Worm (Caenorhabditis elegans) whole organism, L1 larva: ENCODE results near the gene ipmk-1.

ENCODE experiments used
- C04F5.9 ChIP-seq: sonication (generic microtip); optimal IDR thresholded peaks from 2 replicates; lab custom pipeline; 2016; ENCODE audit warnings: missing genetic modification characterization, missing compliant biosample characterization
- C16A3.4 ChIP-seq: fragments of 150-350 bp; optimal IDR thresholded peaks from 2 replicates; lab custom pipeline; 2014; ENCODE audit warnings: missing biosample characterization, missing genetic modification characterization
- F16B12.6 ChIP-seq: fragments of 150-350 bp; optimal IDR thresholded peaks from 2 replicates; lab custom pipeline; 2014; ENCODE audit warnings: missing biosample characterization, missing genetic modification characterization
- Y116A8C.19 ChIP-seq: sonication (generic microtip); optimal IDR thresholded peaks from 2 replicates; lab custom pipeline; 2016; ENCODE audit warnings: missing compliant biosample characterization, missing genetic modification characterization, borderline replicate concordance
- aly-2 ChIP-seq: fragments of 150-350 bp; optimal IDR thresholded peaks from 2 replicates; lab custom pipeline; 2014; ENCODE audit warnings: missing biosample characterization, missing genetic modification characterization
- blmp-1 ChIP-seq: fragments of 150-350 bp; optimal IDR thresholded peaks from 2 replicates; lab custom pipeline; 2014; ENCODE audit warnings: missing biosample characterization, missing genetic modification characterization
- ceh-63 ChIP-seq: fragments of 200-800 bp; sonication (Bioruptor generic); optimal IDR thresholded peaks from 2 replicates; lab custom pipeline; 2018; ENCODE audit warnings: mild to moderate bottlenecking, missing genetic modification characterization, missing compliant biosample characterization
- ceh-8 ChIP-seq: fragments of 200-800 bp; sonication (Bioruptor generic); optimal IDR thresholded peaks from 2 replicates; lab custom pipeline; 2018; ENCODE audit warnings: mild to moderate bottlenecking, missing genetic modification characterization, moderate library complexity, missing compliant biosample characterization
- ceh-82 ChIP-seq, 3 experiments: fragments of 150-350 bp in 1 of 3; sonication (generic microtip) in 2 of 3; optimal IDR thresholded peaks; 2 replicates each; lab custom pipeline; 2014 to 2017; ENCODE audit warnings: missing biosample characterization in 3 of 3, missing genetic modification characterization in 3 of 3
- ces-1 ChIP-seq: fragments of 150-350 bp; optimal IDR thresholded peaks from 2 replicates; lab custom pipeline; 2014; ENCODE audit warnings: missing biosample characterization, missing genetic modification reagents, missing genetic modification characterization
- dpl-1 ChIP-seq, 3 experiments: fragments of 150-350 bp in 2 of 3; sonication (generic microtip) in 1 of 3; optimal IDR thresholded peaks; 2 replicates each; lab custom pipeline; 2014 to 2017; ENCODE audit warnings: missing biosample characterization in 3 of 3, missing genetic modification characterization in 3 of 3, missing genetic modification reagents in 3 of 3
- efl-1 ChIP-seq, 4 experiments: fragments of 150-350 bp; optimal IDR thresholded peaks in 3 of 4; peaks in 1 of 4; 1 replicate in 1 of 4; 2 replicates in 3 of 4; lab custom pipeline; 2014; ENCODE audit warnings: missing biosample characterization in 2 of 4, missing genetic modification characterization in 2 of 4, missing genetic modification reagents in 2 of 4
- fos-1 ChIP-seq: fragments of 150-350 bp; optimal IDR thresholded peaks from 2 replicates; lab custom pipeline; 2014; ENCODE audit warnings: missing biosample characterization, missing genetic modification characterization
- grh-1 ChIP-seq: fragments of 200-800 bp; sonication (Bioruptor generic); IDR thresholded peaks from 2 replicates; pipeline ENCODE4 v1.3.6; 2022; ENCODE audit warnings: missing genetic modification reagents, missing genetic modification characterization, missing compliant biosample characterization
- lin-14 ChIP-seq: fragments of 200-800 bp; sonication (Bioruptor generic); optimal IDR thresholded peaks from 2 replicates; lab custom pipeline; 2018; ENCODE audit warnings: mild to moderate bottlenecking, missing genetic modification characterization, moderate library complexity, missing compliant biosample characterization
- lin-35 ChIP-seq, 2 experiments: fragments of 150-350 bp; optimal IDR thresholded peaks; 2 replicates each; lab custom pipeline; 2014; ENCODE audit warnings: missing biosample characterization in 2 of 2, missing genetic modification characterization in 2 of 2, missing genetic modification reagents in 2 of 2
- lin-39 ChIP-seq: fragments of 150-350 bp; optimal IDR thresholded peaks from 2 replicates; lab custom pipeline; 2014; ENCODE audit warnings: missing biosample characterization, missing genetic modification reagents, missing genetic modification characterization
- lsy-2 ChIP-seq, 2 experiments: fragments of 150-350 bp; optimal IDR thresholded peaks; 2 replicates each; lab custom pipeline; 2014; ENCODE audit warnings: missing biosample characterization in 2 of 2, missing genetic modification characterization in 2 of 2
- mef-2 ChIP-seq: fragments of 150-350 bp; optimal IDR thresholded peaks from 2 replicates; lab custom pipeline; 2014; ENCODE audit warnings: missing biosample characterization, missing genetic modification characterization
- nhr-12 ChIP-seq: sonication (generic microtip); optimal IDR thresholded peaks from 2 replicates; lab custom pipeline; 2017; ENCODE audit warnings: missing biosample characterization, missing genetic modification characterization
- nhr-19 ChIP-seq: fragments of 200-800 bp; sonication (Bioruptor generic); conservative IDR thresholded peaks from 2 replicates; pipeline ENCODE4 v1.3.6; 2022; ENCODE audit warnings: missing genetic modification characterization, missing compliant biosample characterization
- nhr-20 ChIP-seq: sonication (generic microtip); optimal IDR thresholded peaks from 2 replicates; lab custom pipeline; 2016; ENCODE audit warnings: mild to moderate bottlenecking, missing genetic modification characterization, missing compliant biosample characterization
- nhr-76 ChIP-seq: sonication (generic microtip); optimal IDR thresholded peaks from 2 replicates; lab custom pipeline; 2017; ENCODE audit warnings: missing biosample characterization, missing genetic modification characterization
- nhr-77 ChIP-seq: fragments of 150-350 bp; optimal IDR thresholded peaks from 2 replicates; lab custom pipeline; 2014; ENCODE audit warnings: missing biosample characterization, missing genetic modification characterization
- nhr-84 ChIP-seq: sonication (generic microtip); optimal IDR thresholded peaks from 2 replicates; lab custom pipeline; 2017; ENCODE audit warnings: missing biosample characterization, missing genetic modification characterization
- nhr-85 ChIP-seq: sonication (generic microtip); peaks from one replicate; lab custom pipeline; 2016; ENCODE audit warnings: missing genetic modification characterization, inconsistent platforms, missing compliant biosample characterization
- pax-3 ChIP-seq: fragments of 200-800 bp; sonication (Bioruptor generic); optimal IDR thresholded peaks from 2 replicates; lab custom pipeline; 2018; ENCODE audit warnings: mild to moderate bottlenecking, missing genetic modification characterization, moderate library complexity, missing compliant biosample characterization
- rnt-1 ChIP-seq: sonication (generic microtip); optimal IDR thresholded peaks from 2 replicates; lab custom pipeline; 2016; ENCODE audit warnings: mild to moderate bottlenecking, missing genetic modification characterization, moderate library complexity, missing compliant biosample characterization
- snu-23 ChIP-seq: sonication (generic microtip); optimal IDR thresholded peaks from 2 replicates; lab custom pipeline; 2016; ENCODE audit warnings: missing genetic modification characterization, missing compliant biosample characterization
- sup-37 ChIP-seq: fragments of 200-800 bp; sonication (Bioruptor generic); optimal IDR thresholded peaks from 2 replicates; lab custom pipeline; 2018; ENCODE audit warnings: mild to moderate bottlenecking, missing genetic modification characterization, missing compliant biosample characterization
- swsn-7 ChIP-seq: sonication (generic microtip); optimal IDR thresholded peaks from 2 replicates; lab custom pipeline; 2016; ENCODE audit warnings: missing genetic modification characterization, missing compliant biosample characterization
- tlp-1 ChIP-seq: fragments of 150-350 bp; optimal IDR thresholded peaks from 2 replicates; lab custom pipeline; 2014; ENCODE audit warnings: missing biosample characterization, missing genetic modification characterization
- unc-130 ChIP-seq: fragments of 150-350 bp; optimal IDR thresholded peaks from 2 replicates; lab custom pipeline; 2017; ENCODE audit warnings: missing biosample characterization, missing genetic modification characterization, inconsistent platforms
- vab-15 ChIP-seq: sonication (generic microtip); optimal IDR thresholded peaks from 2 replicates; lab custom pipeline; 2017; ENCODE audit warnings: missing genotype, mild to moderate bottlenecking, missing genetic modification characterization, missing compliant biosample characterization
- xbp-1 ChIP-seq: sonication (generic microtip); optimal IDR thresholded peaks from 2 replicates; lab custom pipeline; 2016; ENCODE audit warnings: missing genetic modification characterization, missing compliant biosample characterization
- zip-4 ChIP-seq: fragments of 200-800 bp; sonication (Bioruptor generic); optimal IDR thresholded peaks from 2 replicates; lab custom pipeline; 2018; ENCODE audit warnings: mild to moderate bottlenecking, missing genetic modification characterization, moderate library complexity, missing compliant biosample characterization

Gene ipmk-1

DNA sequence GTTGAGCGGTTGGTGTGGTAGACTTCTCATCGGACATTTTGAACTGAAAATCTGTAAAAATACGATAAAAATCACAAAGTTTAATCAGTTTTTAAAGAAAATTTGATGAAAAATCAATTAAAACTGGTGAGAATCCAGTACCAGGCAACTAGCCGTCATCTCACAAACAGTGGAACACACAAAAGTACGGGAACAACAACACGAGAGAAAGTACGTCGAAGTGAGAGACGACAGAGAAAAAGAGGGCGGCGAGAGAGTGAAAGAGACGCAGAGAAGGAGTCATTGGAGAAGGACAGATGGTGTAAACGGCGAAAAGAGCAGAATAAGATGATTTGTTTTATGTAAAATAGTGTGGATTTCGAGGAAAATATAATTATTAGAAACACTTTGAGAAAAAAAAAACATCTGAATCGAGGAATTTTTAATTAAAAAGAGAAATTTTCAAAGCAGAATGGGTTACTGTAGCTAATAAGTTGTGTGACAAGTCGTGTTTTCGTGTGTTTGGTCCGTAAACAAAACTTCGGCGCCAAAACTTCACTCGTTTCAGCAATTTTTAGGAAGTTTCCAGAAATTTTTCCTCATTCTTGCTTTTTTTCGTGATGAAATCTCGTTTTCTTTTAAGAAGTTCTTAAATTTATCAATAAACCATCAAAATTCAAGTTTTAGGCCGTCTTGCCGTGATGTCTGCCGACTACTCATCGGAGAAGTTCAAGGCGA lies 19.4 kb downstream of the ipmk-1 start, which contains the start of the genes hsb-1 and let-99:
Gene hsb-1 (minus strand): TSS at position 51 of the 717 bp plus-strand sequence.
Gene let-99 (plus strand): TSS at position 667 of the 717 bp plus-strand sequence.
- TF ChIP-seq nhr-76 (tag; lab: Kevin White, UChicago): no peak
- TF ChIP-seq mef-2 (tag; lab: Kevin White, UChicago): no peak
- no peak for TF ChIP-seq nhr-12 (tag; lab: Kevin White, UChicago)
- TF ChIP-seq blmp-1 (tag; lab: Kevin White, UChicago): peak; percentile 19
- TF ChIP-seq ces-1 (GFP tag; lab: Kevin White, UChicago): no peak
- peak; percentile 66 for TF ChIP-seq rnt-1
- TF ChIP-seq lin-14: peak; percentile 84
- no peak for TF ChIP-seq ceh-8 (GFP tag; lab: Kevin White, UChicago)
- peak; percentile 27 for TF ChIP-seq swsn-7 (tag; lab: Kevin White, UChicago)
- TF ChIP-seq lin-35 (GFP tag; optimal IDR thresholded peaks at IDR 0.05; lab: Kevin White, UChicago): peak; percentile 33 to 51
- TF ChIP-seq zip-4 (GFP tag; lab: Kevin White, UChicago): no peak
- TF ChIP-seq efl-1 (optimal IDR thresholded peaks at IDR 0.05; lab: Kevin White, UChicago): peak; percentile 69 to 84
- peak; percentile 40 to 83 for TF ChIP-seq efl-1 (GFP tag; optimal IDR thresholded peaks at IDR 0.05 in 1 of 2; lab: Kevin White, UChicago)
- TF ChIP-seq ceh-82 (tag; optimal IDR thresholded peaks at IDR 0.05; lab: Kevin White, UChicago): peak in 2 of 3 experiments; percentile 12 to 21
- TF ChIP-seq nhr-84: no peak
- TF ChIP-seq dpl-1 (GFP tag; optimal IDR thresholded peaks at IDR 0.05; lab: Kevin White, UChicago): peak; percentile 1 to 52 (median 52)
- no peak for TF ChIP-seq pax-3 (tag; lab: Kevin White, UChicago)
- TF ChIP-seq F16B12.6 (tag; lab: Kevin White, UChicago): no peak
- no peak for TF ChIP-seq vab-15 (tag; lab: Kevin White, UChicago)

DNA sequence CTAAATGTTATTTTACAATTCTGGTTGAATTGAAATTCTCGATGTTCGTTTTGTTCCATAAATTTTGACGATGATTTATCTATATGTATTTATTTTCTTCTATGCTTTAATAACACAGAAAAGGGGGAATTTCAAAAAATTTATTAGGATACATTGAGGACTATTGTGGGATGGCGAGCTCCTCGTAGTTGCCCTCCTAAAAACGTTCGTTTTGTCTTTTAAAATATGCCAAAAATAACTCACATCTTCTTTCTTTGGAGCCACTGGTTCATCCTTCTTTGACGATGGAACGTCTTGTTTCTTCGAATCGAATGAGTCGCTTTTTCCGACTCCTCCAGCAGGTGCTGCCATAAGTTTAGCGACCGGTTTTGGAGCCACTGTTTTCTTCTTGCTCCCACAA lies 22.6 kb downstream of the ipmk-1 start:
- TF ChIP-seq nhr-20: no peak
- no peak for TF ChIP-seq lsy-2 (tag; optimal IDR thresholded peaks at IDR 0.05; lab: Kevin White, UChicago)
- no peak for TF ChIP-seq snu-23 (GFP tag; lab: Kevin White, UChicago)
- no peak for TF ChIP-seq ceh-63 (GFP tag; lab: Kevin White, UChicago)
- TF ChIP-seq nhr-77 (tag; lab: Kevin White, UChicago): no peak
- TF ChIP-seq grh-1 (GFP tag; lab: Robert Waterston, UW): no peak
- no peak for TF ChIP-seq lin-39 (tag; lab: Kevin White, UChicago)
- no peak for TF ChIP-seq fos-1 (tag; lab: Kevin White, UChicago)

- TF ChIP-seq ceh-63 (GFP tag; lab: Kevin White, UChicago) (no peak), aly-2 (tag; lab: Kevin White, UChicago) (no peak), blmp-1 (tag; lab: Kevin White, UChicago) (no peak), nhr-19 (GFP tag; lab: Robert Waterston, UW) (no peak), xbp-1 (tag; lab: Kevin White, UChicago) (no peak), Y116A8C.19 (tag; lab: Kevin White, UChicago) (no peak), dpl-1 (GFP tag; optimal IDR thresholded peaks at IDR 0.05; lab: Kevin White, UChicago) (no peak), tlp-1 (tag; lab: Kevin White, UChicago) (no peak), C16A3.4 (no peak), sup-37 (GFP tag; lab: Kevin White, UChicago) (no peak), vab-15 (tag; lab: Kevin White, UChicago) (no peak), lin-14 (no peak)
Observed at ce11 chrIV:12571047-12571446, 23.1 kb downstream of the ipmk-1 start, which contains the start of gene K08E7.4. Gene K08E7.4 (minus strand): TSS chrIV:12571147.

ce11 chrIV:12573068-12573467 lies 25.1 kb downstream of the ipmk-1 start, which contains the start of gene K08E7.5:
Gene K08E7.5 (plus strand): TSS chrIV:12573368.
- peak; percentile 23 for TF ChIP-seq nhr-85
- no peak for TF ChIP-seq unc-130 (tag; lab: Kevin White, UChicago)
- TF ChIP-seq xbp-1 (tag; lab: Kevin White, UChicago): no peak
- TF ChIP-seq fos-1 (tag; lab: Kevin White, UChicago): no peak
- no peak for TF ChIP-seq C04F5.9
- TF ChIP-seq lin-39 (tag; lab: Kevin White, UChicago): no peak
